Worm (Caenorhabditis elegans) whole organism, mixed stage, embryonic: Measurements from ENCODE around the gene egg-2.

Source experiments
- blmp-1 ChIP-seq: fragments of 150-350 bp; optimal IDR thresholded peaks from 2 replicates; lab custom pipeline; 2014; ENCODE audit warnings: missing biosample characterization, missing genetic modification characterization
- elt-1 ChIP-seq: sonication (generic microtip); optimal IDR thresholded peaks from 2 replicates; lab custom pipeline; 2017; ENCODE audit warnings: missing genetic modification characterization, mild to moderate bottlenecking, missing compliant biosample characterization, antibody characterized with exemption, moderate library complexity, borderline replicate concordance; ENCODE audit not compliant: insufficient read depth
- flh-1 ChIP-seq: fragments of 200-800 bp; sonication (Bioruptor generic); optimal IDR thresholded peaks from 2 replicates; lab custom pipeline; 2018; ENCODE audit warnings: mild to moderate bottlenecking, missing genetic modification characterization, moderate library complexity, missing compliant biosample characterization
- ham-2 ChIP-seq: fragments of 200-800 bp; sonication (Bioruptor generic); optimal IDR thresholded peaks from 2 replicates; lab custom pipeline; 2018; ENCODE audit warnings: mild to moderate bottlenecking, missing genetic modification characterization, missing compliant biosample characterization
- lin-13 ChIP-seq: fragments of 150-350 bp; optimal IDR thresholded peaks from 2 replicates; lab custom pipeline; 2014; ENCODE audit warnings: missing biosample characterization, missing genetic modification characterization
- mep-1 ChIP-seq: fragments of 150-350 bp; optimal IDR thresholded peaks from 2 replicates; lab custom pipeline; 2017; ENCODE audit warnings: missing biosample characterization, missing genetic modification reagents, missing genetic modification characterization, inconsistent platforms
- nhr-12 ChIP-seq: fragments of 150-350 bp; optimal IDR thresholded peaks from 2 replicates; lab custom pipeline; 2014; ENCODE audit warnings: missing biosample characterization, missing genetic modification characterization
- nhr-2 ChIP-seq: fragments of 150-350 bp; optimal IDR thresholded peaks from 2 replicates; lab custom pipeline; 2014; ENCODE audit warnings: missing biosample characterization, missing genetic modification characterization
- nhr-237 ChIP-seq: fragments of 150-350 bp; optimal IDR thresholded peaks from 2 replicates; lab custom pipeline; 2014; ENCODE audit warnings: missing biosample characterization, missing genetic modification characterization
- sem-2 ChIP-seq: fragments of 200-800 bp; sonication (Bioruptor generic); optimal IDR thresholded peaks from 2 replicates; lab custom pipeline; 2018; ENCODE audit warnings: mild to moderate bottlenecking, missing genetic modification characterization, missing compliant biosample characterization
- snpc-4 ChIP-seq: fragments of 150-350 bp; optimal IDR thresholded peaks from 2 replicates; lab custom pipeline; 2014; ENCODE audit warnings: missing biosample characterization, missing genetic modification characterization
- tbx-8 ChIP-seq: fragments of 200-800 bp; sonication (Bioruptor generic); optimal IDR thresholded peaks from 2 replicates; lab custom pipeline; 2018; ENCODE audit warnings: mild to moderate bottlenecking, missing genetic modification characterization, moderate library complexity, missing compliant biosample characterization
- ztf-11 ChIP-seq: fragments of 150-350 bp; optimal IDR thresholded peaks from 2 replicates; lab custom pipeline; 2014; ENCODE audit warnings: missing biosample characterization, missing genetic modification characterization

DNA sequence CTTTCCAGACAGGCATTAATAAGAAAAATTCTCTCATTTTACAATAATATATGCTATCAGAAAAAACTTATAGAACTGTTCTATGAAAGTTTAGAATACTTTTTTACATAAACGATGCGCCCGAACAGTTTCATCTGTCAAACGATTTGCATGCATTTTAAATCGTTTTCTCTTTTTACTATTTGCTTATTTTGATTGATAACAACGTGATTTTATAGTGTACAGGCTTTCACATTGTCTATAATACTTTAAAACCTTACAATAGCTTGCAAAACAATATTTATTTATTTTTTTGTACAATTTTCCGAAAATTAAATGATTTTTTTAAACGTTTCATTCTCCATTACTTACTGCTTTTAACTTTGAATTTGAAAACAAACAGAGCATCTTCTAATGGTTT, 14.7 kb downstream of the egg-2 start, which contains the start of gene R01H2.7:
- no peak for TF ChIP-seq nhr-2 (tag; lab: Kevin White, UChicago)
- TF ChIP-seq mep-1 = no peak
- no peak for TF ChIP-seq blmp-1 (tag; lab: Kevin White, UChicago)
- TF ChIP-seq ham-2 (GFP tag; lab: Kevin White, UChicago) = no peak
- TF ChIP-seq nhr-12 (tag; lab: Kevin White, UChicago) = no peak
- no peak for TF ChIP-seq nhr-237
- TF ChIP-seq lin-13 = no peak
- no peak for TF ChIP-seq ztf-11 (tag; lab: Kevin White, UChicago)
- TF ChIP-seq snpc-4 (tag; lab: Kevin White, UChicago) = no peak
- no peak for TF ChIP-seq elt-1 (tag; lab: Kevin White, UChicago)
- TF ChIP-seq flh-1 (GFP tag; lab: Kevin White, UChicago) = no peak
- TF ChIP-seq tbx-8 = no peak
- no peak for TF ChIP-seq sem-2 (GFP tag; lab: Kevin White, UChicago)
